Fruit fly (Drosophila melanogaster) whole organism, embryonic: ENCODE data around the gene CG3630.

Experiments used
- Atf-2 ChIP-seq: fragments of 200-800 bp; sonication (Bioruptor generic); optimal IDR thresholded peaks from 2 replicates; lab custom pipeline; 2016; ENCODE audit warnings: missing biosample characterization, missing genetic modification characterization
- Atf6 ChIP-seq: fragments of 200-800 bp; sonication (Bioruptor generic); IDR thresholded peaks from 2 replicates; pipeline ENCODE4 v1.3.6; 2022; ENCODE audit warnings: missing biosample characterization, missing genetic modification characterization
- Blimp-1 ChIP-seq: fragments of 200-800 bp; sonication (Bioruptor generic); optimal IDR thresholded peaks from 3 replicates; lab custom pipeline; 2018; ENCODE audit warnings: missing biosample characterization, missing genetic modification characterization, mild to moderate bottlenecking, moderate library complexity, missing genetic modification reagents
- CG10959 ChIP-seq: fragments of 200-800 bp; sonication (Bioruptor generic); IDR thresholded peaks from 2 replicates; pipeline ENCODE4 v1.3.6; 2022; ENCODE audit warnings: missing biosample characterization, missing genetic modification characterization
- CG11085 ChIP-seq: fragments of 200-800 bp; sonication (Bioruptor generic); IDR thresholded peaks from 2 replicates; pipeline ENCODE4 v1.3.6; 2022; ENCODE audit warnings: missing biosample characterization, missing genetic modification characterization
- CG12236 ChIP-seq: fragments of 200-800 bp; sonication (Bioruptor generic); optimal IDR thresholded peaks from 2 replicates; lab custom pipeline; 2016; ENCODE audit warnings: missing biosample characterization, missing genetic modification characterization
- CG12659 ChIP-seq: fragments of 200-800 bp; sonication (Bioruptor generic); optimal IDR thresholded peaks from 3 replicates; lab custom pipeline; 2017; ENCODE audit warnings: mild to moderate bottlenecking, missing biosample characterization, missing genetic modification reagents, missing genetic modification characterization
- CG13287 ChIP-seq: fragments of 200-800 bp; sonication (Bioruptor generic); IDR thresholded peaks from 2 replicates; pipeline ENCODE4 v1.3.6; 2022; ENCODE audit warnings: missing biosample characterization, missing genetic modification characterization; ENCODE audit not compliant: partially characterized antibody
- CG13624 ChIP-seq: fragments of 200-800 bp; sonication (Bioruptor generic); optimal IDR thresholded peaks from 2 replicates; lab custom pipeline; 2016; ENCODE audit warnings: missing biosample characterization, missing genetic modification characterization
- CG14014 ChIP-seq: fragments of 200-800 bp; sonication (Bioruptor generic); IDR thresholded peaks from 2 replicates; pipeline ENCODE4 v1.3.6; 2022; ENCODE audit warnings: missing biosample characterization, missing genetic modification characterization
- CG15696 ChIP-seq: fragments of 200-800 bp; sonication (Bioruptor generic); optimal IDR thresholded peaks from 2 replicates; lab custom pipeline; 2019; ENCODE audit warnings: missing biosample characterization, mild to moderate bottlenecking, missing genetic modification characterization, moderate library complexity
- CG18599 ChIP-seq: fragments of 200-800 bp; sonication (Bioruptor generic); optimal IDR thresholded peaks from 3 replicates; lab custom pipeline; 2017; ENCODE audit warnings: missing biosample characterization, missing genetic modification characterization, mild to moderate bottlenecking, moderate library complexity, missing genetic modification reagents
- CG2889 ChIP-seq: fragments of 200-800 bp; sonication (Bioruptor generic); IDR thresholded peaks from 3 replicates; pipeline ENCODE4 v1.3.6; 2022; ENCODE audit warnings: missing biosample characterization, missing genetic modification characterization
- CG31224 ChIP-seq: fragments of 200-800 bp; sonication (Bioruptor generic); IDR thresholded peaks from 2 replicates; pipeline ENCODE4 v1.3.6; 2022; ENCODE audit warnings: missing biosample characterization, missing genetic modification characterization
- CG34422 ChIP-seq: fragments of 200-800 bp; sonication (Bioruptor generic); IDR thresholded peaks from 3 replicates; pipeline ENCODE4 v1.3.6; 2022; ENCODE audit warnings: missing biosample characterization, missing genetic modification characterization
- CG43689 ChIP-seq: fragments of 200-800 bp; sonication (Bioruptor generic); IDR thresholded peaks from 2 replicates; pipeline ENCODE4 v1.3.6; 2022; ENCODE audit warnings: missing biosample characterization, missing genetic modification characterization
- CG4707 ChIP-seq: fragments of 200-800 bp; sonication (Bioruptor generic); optimal IDR thresholded peaks from 2 replicates; lab custom pipeline; 2018; ENCODE audit warnings: missing biosample characterization, mild to moderate bottlenecking, missing genetic modification characterization, moderate library complexity
- CG7357 ChIP-seq: fragments of 200-800 bp; sonication (Bioruptor generic); IDR thresholded peaks from 3 replicates; pipeline ENCODE4 v1.3.6; 2022; ENCODE audit warnings: missing biosample characterization, missing genetic modification characterization
- CG8290 ChIP-seq, 3 experiments: fragments of 200-800 bp; sonication (Bioruptor generic); optimal IDR thresholded peaks; 2 replicates each; lab custom pipeline; 2016 to 2019; ENCODE audit warnings: missing biosample characterization in 3 of 3, missing genetic modification characterization in 3 of 3, mild to moderate bottlenecking in 2 of 3, moderate library complexity in 1 of 3
- D ChIP-seq, 2 experiments: fragments of 200-800 bp in 1 of 2; fragments of >200 bp in 1 of 2; sonication (Bioruptor generic) in 1 of 2; optimal IDR thresholded peaks; 2 replicates in 1 of 2; 3 replicates in 1 of 2; lab custom pipeline; 2017; ENCODE audit warnings: mild to moderate bottlenecking in 1 of 2, missing biosample characterization in 1 of 2, missing genetic modification characterization in 1 of 2, missing genetic modification reagents in 1 of 2
- Fer3 ChIP-seq: fragments of 200-800 bp; sonication (Bioruptor generic); optimal IDR thresholded peaks from 2 replicates; lab custom pipeline; 2018; ENCODE audit warnings: missing biosample characterization, mild to moderate bottlenecking, missing genetic modification characterization, moderate library complexity
- GATAe ChIP-seq: fragments of 200-800 bp; sonication (Bioruptor generic); conservative IDR thresholded peaks from 2 replicates; pipeline ENCODE4 v1.3.6; 2022; ENCODE audit warnings: missing biosample characterization, missing genetic modification characterization
- Hand ChIP-seq: fragments of 200-800 bp; sonication (Bioruptor generic); optimal IDR thresholded peaks from 2 replicates; lab custom pipeline; 2017; ENCODE audit warnings: mild to moderate bottlenecking, missing biosample characterization, missing genetic modification reagents, missing genetic modification characterization
- MESR4 ChIP-seq: fragments of 200-800 bp; sonication (Bioruptor generic); optimal IDR thresholded peaks from 2 replicates; lab custom pipeline; 2018; ENCODE audit warnings: missing biosample characterization, mild to moderate bottlenecking, missing genetic modification characterization, moderate library complexity
- Meics ChIP-seq: fragments of 200-800 bp; sonication (Bioruptor generic); optimal IDR thresholded peaks from 2 replicates; lab custom pipeline; 2017; ENCODE audit warnings: missing biosample characterization, mild to moderate bottlenecking, missing genetic modification characterization
- Ravus ChIP-seq: fragments of 200-800 bp; sonication (Bioruptor generic); IDR thresholded peaks from 2 replicates; pipeline ENCODE4 v1.3.6; 2022; ENCODE audit warnings: missing biosample characterization, missing genetic modification characterization
- Scr ChIP-seq: fragments of 200-800 bp; sonication (Bioruptor generic); IDR thresholded peaks from 2 replicates; pipeline ENCODE4 v1.3.6; 2022; ENCODE audit warnings: missing biosample characterization, missing genetic modification characterization; ENCODE audit not compliant: partially characterized antibody
- al ChIP-seq: fragments of 200-800 bp; sonication (Bioruptor generic); IDR thresholded peaks from 2 replicates; pipeline ENCODE4 v1.3.6; 2022; ENCODE audit warnings: missing biosample characterization, missing genetic modification characterization
- ase ChIP-seq: fragments of 200-800 bp; sonication (Bioruptor generic); IDR thresholded peaks from 3 replicates; pipeline ENCODE4 v1.3.6; 2022; ENCODE audit warnings: missing biosample characterization, missing genetic modification characterization
- bsh ChIP-seq, 2 experiments: fragments of 200-800 bp; sonication (Bioruptor generic); optimal IDR thresholded peaks; 2 replicates each; lab custom pipeline; 2017 to 2018; ENCODE audit warnings: mild to moderate bottlenecking in 2 of 2, missing biosample characterization in 2 of 2, missing genetic modification characterization in 2 of 2, moderate library complexity in 1 of 2
- btn ChIP-seq: fragments of 200-800 bp; sonication (Bioruptor generic); optimal IDR thresholded peaks from 2 replicates; lab custom pipeline; 2016; ENCODE audit warnings: missing biosample characterization, missing genetic modification characterization
- fu2 ChIP-seq: fragments of 200-800 bp; sonication (Bioruptor generic); optimal IDR thresholded peaks from 2 replicates; lab custom pipeline; 2016; ENCODE audit warnings: missing biosample characterization, missing genetic modification characterization
- gcm2 ChIP-seq: fragments of 200-800 bp; sonication (Bioruptor generic); optimal IDR thresholded peaks from 2 replicates; lab custom pipeline; 2016; ENCODE audit warnings: missing biosample characterization, missing genetic modification characterization
- gt ChIP-seq: fragments of 200-800 bp; sonication (Bioruptor generic); IDR thresholded peaks from 2 replicates; pipeline ENCODE4 v1.3.6; 2022; ENCODE audit warnings: missing biosample characterization, missing genetic modification characterization
- insv ChIP-seq, 2 experiments: fragments of 200-800 bp; sonication (Bioruptor generic); optimal IDR thresholded peaks; 3 replicates each; lab custom pipeline; 2016 to 2018; ENCODE audit warnings: missing biosample characterization in 2 of 2, missing genetic modification characterization in 2 of 2
- ken ChIP-seq: fragments of 200-800 bp; sonication (Bioruptor generic); IDR thresholded peaks from 3 replicates; pipeline ENCODE4 v1.3.6; 2022; ENCODE audit warnings: missing biosample characterization, missing genetic modification characterization
- lilli ChIP-seq: fragments of 200-800 bp; sonication (Bioruptor generic); optimal IDR thresholded peaks from 3 replicates; lab custom pipeline; 2016; ENCODE audit warnings: missing biosample characterization, missing genetic modification characterization
- lola ChIP-seq, 3 experiments: fragments of >200 bp in 2 of 3; fragments of 200-800 bp in 1 of 3; sonication (Bioruptor generic) in 1 of 3; optimal IDR thresholded peaks; 2 replicates each; lab custom pipeline; 2017 to 2019; ENCODE audit warnings: missing biosample characterization in 3 of 3, missing genetic modification characterization in 3 of 3, mild to moderate bottlenecking in 1 of 3, moderate library complexity in 1 of 3
- mam ChIP-seq: fragments of 200-800 bp; sonication (Bioruptor generic); optimal IDR thresholded peaks from 3 replicates; lab custom pipeline; 2016; ENCODE audit warnings: missing biosample characterization, missing genetic modification characterization
- nerfin-2 ChIP-seq: fragments of 200-800 bp; sonication (Bioruptor generic); IDR thresholded peaks from 2 replicates; pipeline ENCODE4 v1.3.6; 2022; ENCODE audit warnings: missing biosample characterization, missing genetic modification characterization; ENCODE audit not compliant: partially characterized antibody
- nom ChIP-seq: fragments of 200-800 bp; sonication (Bioruptor generic); optimal IDR thresholded peaks from 2 replicates; lab custom pipeline; 2017; ENCODE audit warnings: missing biosample characterization, missing genetic modification characterization, mild to moderate bottlenecking, moderate library complexity, missing genetic modification reagents
- org-1 ChIP-seq: fragments of 200-800 bp; sonication (Bioruptor generic); optimal IDR thresholded peaks from 2 replicates; lab custom pipeline; 2017; ENCODE audit warnings: missing biosample characterization, missing genetic modification characterization
- pros ChIP-seq: fragments of 200-800 bp; sonication (Bioruptor generic); optimal IDR thresholded peaks from 3 replicates; lab custom pipeline; 2019; ENCODE audit warnings: missing biosample characterization, mild to moderate bottlenecking, missing genetic modification characterization, moderate library complexity
- stc ChIP-seq: fragments of 200-800 bp; sonication (Bioruptor generic); IDR thresholded peaks from 2 replicates; pipeline ENCODE4 v1.3.6; 2022; ENCODE audit warnings: missing biosample characterization, missing genetic modification characterization
- stwl ChIP-seq: fragments of 200-800 bp; sonication (Bioruptor generic); optimal IDR thresholded peaks from 3 replicates; lab custom pipeline; 2018; ENCODE audit warnings: missing biosample characterization, mild to moderate bottlenecking, missing genetic modification characterization, moderate library complexity
- zen ChIP-seq: fragments of 200-800 bp; sonication (Bioruptor generic); optimal IDR thresholded peaks from 3 replicates; lab custom pipeline; 2018; ENCODE audit warnings: missing biosample characterization, mild to moderate bottlenecking, missing genetic modification characterization, moderate library complexity
- zfh1 ChIP-seq: fragments of 200-800 bp; sonication (Bioruptor generic); IDR thresholded peaks from 3 replicates; pipeline ENCODE4 v1.3.6; 2022; ENCODE audit warnings: missing biosample characterization, missing genetic modification characterization

Gene CG3630

dm6 chrX:2135868-2136787 lies 25.9 kb upstream of the CG3630 start (continued):
- TF ChIP-seq CG18599 (GFP tag; lab: Kevin White, UChicago) (peak; percentile 52), zfh1 (no peak; the same call in 2 of the 3 replicates), CG7357 (0 out of 3 replicates have a peak, but pooled peaks have one; percentile 54), stc (GFP tag; lab: Robert Waterston, UW) (no peak; the same call in 1 of the 2 replicates), Meics (GFP tag; lab: Kevin White, UChicago) (peak; percentile 57), stwl (tag; lab: Kevin White, UChicago) (no peak), CG4707 (GFP tag; lab: Kevin White, UChicago) (no peak), CG15696 (tag; lab: Kevin White, UChicago) (no peak), gcm2 (GFP tag; lab: Kevin White, UChicago) (no peak), zen (no peak), ase (no peak), CG12659 (GFP tag; lab: Kevin White, UChicago) (no peak), Atf6 (GFP tag; lab: Robert Waterston, UW) (no peak), CG43689 (GFP tag; lab: Robert Waterston, UW) (no peak), bsh (GFP tag; optimal IDR thresholded peaks at IDR 0.05; lab: Kevin White, UChicago) (peak in 1 of 2 experiments; percentile 18), CG8290 (GFP tag; optimal IDR thresholded peaks at IDR 0.05; lab: Kevin White, UChicago) (no peak), CG8290 (tag; optimal IDR thresholded peaks at IDR 0.05; lab: Kevin White, UChicago) (no peak), Blimp-1 (GFP tag; lab: Kevin White, UChicago) (peak; percentile 13), CG12236 (GFP tag; lab: Kevin White, UChicago) (no peak), Hand (GFP tag; lab: Kevin White, UChicago) (no peak), mam (GFP tag; lab: Kevin White, UChicago) (peak; percentile 30), btn (GFP tag; lab: Kevin White, UChicago) (no peak), CG11085 (no peak), pros (GFP tag; lab: Kevin White, UChicago) (no peak), al (GFP tag; lab: Robert Waterston, UW) (peak; percentile 37; the same call in 1 of the 2 replicates), insv (GFP tag; optimal IDR thresholded peaks at IDR 0.05; lab: Kevin White, UChicago) (no peak), nerfin-2 (no peak), GATAe (GFP tag; lab: Robert Waterston, UW) (no peak), Atf-2 (no peak), fu2 (GFP tag; lab: Kevin White, UChicago) (no peak), Scr (no peak), gt (no peak), CG31224 (no peak), org-1 (GFP tag; lab: Kevin White, UChicago) (peak; percentile 1), ken (GFP tag; lab: Robert Waterston, UW) (0 out of 3 replicates have a peak, but pooled peaks have one; percentile 39), MESR4 (GFP tag; lab: Kevin White, UChicago) (no peak), D (optimal IDR thresholded peaks at IDR 0.05; lab: Kevin White, UChicago) (no peak), D (GFP tag; optimal IDR thresholded peaks at IDR 0.05; lab: Kevin White, UChicago) (no peak), lola (GFP tag; optimal IDR thresholded peaks at IDR 0.05; lab: Kevin White, UChicago) (peak in 1 of 3 experiments; percentile 21), Fer3 (tag; lab: Kevin White, UChicago) (no peak), CG10959 (GFP tag; lab: Robert Waterston, UW) (no peak), CG34422 (GFP tag; lab: Robert Waterston, UW) (no peak; the same call in 2 of the 3 replicates), Ravus (GFP tag; lab: Robert Waterston, UW) (no peak), nom (GFP tag; lab: Kevin White, UChicago) (no peak), CG13624 (GFP tag; lab: Kevin White, UChicago) (peak; percentile 12), CG14014 (0 out of 2 replicates have a peak, but pooled peaks have one; percentile 7), CG13287 (GFP tag; lab: Robert Waterston, UW) (no peak), CG2889 (GFP tag; lab: Robert Waterston, UW) (no peak), lilli (GFP tag; lab: Kevin White, UChicago) (peak; percentile 39)
